Worm (Caenorhabditis elegans) whole organism, midembryonic: ENCODE data around the gene Y113G7B.12.

Experiments
- med-1 ChIP-seq: sonication (generic microtip); optimal IDR thresholded peaks from 2 replicates; lab custom pipeline; 2017; ENCODE audit warnings: missing genetic modification characterization, mild to moderate bottlenecking, missing compliant biosample characterization, antibody characterized with exemption, missing genetic modification reagents; ENCODE audit not compliant: insufficient read depth
- ref-1 ChIP-seq: fragments of 200-800 bp; sonication (Bioruptor generic); conservative IDR thresholded peaks from 2 replicates; pipeline ENCODE4 v1.3.6; 2022; ENCODE audit warnings: missing genetic modification reagents, missing genetic modification characterization, missing compliant biosample characterization
- tab-1 ChIP-seq: fragments of 200-800 bp; sonication (Bioruptor generic); IDR thresholded peaks from 2 replicates; pipeline ENCODE4 v1.3.6; 2022; ENCODE audit warnings: missing genetic modification characterization, missing compliant biosample characterization

ce11 chrV:20220604-20221003 lies 8.1 kb upstream of the Y113G7B.12 start:
- TF ChIP-seq ref-1: no peak
- TF ChIP-seq tab-1 (GFP tag; lab: Robert Waterston, UW): no peak
- no peak for TF ChIP-seq med-1 (GFP tag; lab: Kevin White, UChicago)
